Worm (Caenorhabditis elegans) whole organism, midembryonic: ENCODE measurements around the gene ZK354.9.

ENCODE experiments used
- cog-1 ChIP-seq: sonication (generic microtip); optimal IDR thresholded peaks from 2 replicates; lab custom pipeline; 2016; ENCODE audit warnings: missing genetic modification characterization, missing compliant biosample characterization
- ztf-23 ChIP-seq: fragments of 200-800 bp; sonication (Bioruptor generic); IDR thresholded peaks from 2 replicates; pipeline ENCODE4 v1.3.6; 2022; ENCODE audit warnings: missing genetic modification reagents, missing genetic modification characterization, missing compliant biosample characterization

- TF ChIP-seq cog-1 (tag; lab: Kevin White, UChicago) (no peak), ztf-23 (no peak)
Observed at ce11 chrIV:5317106-5317505, 9.2 kb upstream of the ZK354.9 start.
